Worm (Caenorhabditis elegans) whole organism, L3 larva: ENCODE results near the gene dcn-1.

ENCODE experiments used
- R02D3.7 ChIP-seq: fragments of 150-350 bp; optimal IDR thresholded peaks from 2 replicates; lab custom pipeline; 2014; ENCODE audit warnings: missing biosample characterization, missing genetic modification characterization
- ZK546.5 ChIP-seq: sonication (generic microtip); optimal IDR thresholded peaks from 2 replicates; lab custom pipeline; 2017; ENCODE audit warnings: missing biosample characterization, missing genetic modification characterization
- ceh-16 ChIP-seq: sonication (generic microtip); optimal IDR thresholded peaks from 2 replicates; lab custom pipeline; 2017; ENCODE audit warnings: missing biosample characterization, missing genetic modification characterization
- daf-12 ChIP-seq: fragments of 150-350 bp; optimal IDR thresholded peaks from 2 replicates; lab custom pipeline; 2014; ENCODE audit warnings: missing biosample characterization, missing genetic modification reagents, missing genetic modification characterization
- jun-1 ChIP-seq: fragments of 150-350 bp; optimal IDR thresholded peaks from 2 replicates; lab custom pipeline; 2014; ENCODE audit warnings: missing biosample characterization, missing genetic modification reagents, missing genetic modification characterization
- nfya-1 ChIP-seq: sonication (generic microtip); optimal IDR thresholded peaks from 2 replicates; lab custom pipeline; 2017; ENCODE audit warnings: missing genetic modification characterization, mild to moderate bottlenecking, missing compliant biosample characterization, antibody characterized with exemption, moderate library complexity; ENCODE audit not compliant: insufficient read depth
- nhr-11 ChIP-seq: fragments of 150-350 bp; optimal IDR thresholded peaks from 2 replicates; lab custom pipeline; 2014; ENCODE audit warnings: missing biosample characterization, missing genetic modification characterization
- nhr-28 ChIP-seq: fragments of 150-350 bp; optimal IDR thresholded peaks from 2 replicates; lab custom pipeline; 2014; ENCODE audit warnings: missing biosample characterization, missing genetic modification characterization
- unc-62 ChIP-seq: fragments of 150-350 bp; sonication (generic microtip); optimal IDR thresholded peaks from 4 replicates; lab custom pipeline; 2014; ENCODE audit warnings: missing biosample characterization, missing genetic modification reagents, missing genetic modification characterization
- ztf-11 ChIP-seq: fragments of 150-350 bp; optimal IDR thresholded peaks from 2 replicates; lab custom pipeline; 2014; ENCODE audit warnings: missing biosample characterization, missing genetic modification characterization

- no peak for TF ChIP-seq daf-12 (tag; lab: Kevin White, UChicago)
- TF ChIP-seq ztf-11 (tag; lab: Kevin White, UChicago) = no peak
- TF ChIP-seq ceh-16 (tag; lab: Kevin White, UChicago) = no peak
- no peak for TF ChIP-seq jun-1 (tag; lab: Kevin White, UChicago)
- TF ChIP-seq ZK546.5 (tag; lab: Kevin White, UChicago) = no peak
- TF ChIP-seq nfya-1 (tag; lab: Kevin White, UChicago) = no peak
- TF ChIP-seq nhr-28 (tag; lab: Kevin White, UChicago) = no peak
- no peak for TF ChIP-seq nhr-11
- TF ChIP-seq R02D3.7 (tag; lab: Kevin White, UChicago) = no peak
- no peak for TF ChIP-seq unc-62 (GFP tag; lab: Kevin White, UChicago)
These were observed 46.2 kb downstream of the dcn-1 start for ce11 chrIII:4359900-4360299.
